Worm (Caenorhabditis elegans): ENCODE results near the gene syg-2.

syg-2 gene

DNA sequence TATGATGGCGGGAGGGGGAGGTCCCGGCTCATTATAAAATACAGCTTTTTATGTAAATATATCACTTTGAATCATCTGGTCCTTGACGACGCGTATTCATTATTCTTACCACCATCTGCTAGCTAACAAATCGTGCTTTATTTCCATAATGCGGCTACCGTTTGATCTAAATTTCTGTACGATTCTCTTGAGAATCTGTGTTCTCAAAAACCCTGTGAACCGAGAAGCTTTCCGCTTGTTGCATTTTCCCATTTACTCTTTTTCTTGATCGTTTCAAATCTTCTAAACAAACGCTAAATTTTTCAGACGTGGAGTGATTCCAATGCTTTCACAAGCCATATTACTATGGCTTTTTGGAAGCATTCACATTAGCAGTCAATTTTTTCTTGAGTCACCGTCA is at the start of gene syg-2:
Gene syg-2, plus strand, starts transcription at position 301 of the 400 bp plus-strand sequence.
- TF ChIP-seq ekl-4 (GFP tag; IDR thresholded peaks at IDR 0.05) (no peak), hmg-20 (GFP tag; IDR thresholded peaks at IDR 0.05) (no peak), F57A8.1 (GFP tag; optimal IDR thresholded peaks at IDR 0.05) (no peak), repo-1 (tag; optimal IDR thresholded peaks at IDR 0.05) (no peak), xnd-1 (tag; optimal IDR thresholded peaks at IDR 0.05) (no peak)

DNA sequence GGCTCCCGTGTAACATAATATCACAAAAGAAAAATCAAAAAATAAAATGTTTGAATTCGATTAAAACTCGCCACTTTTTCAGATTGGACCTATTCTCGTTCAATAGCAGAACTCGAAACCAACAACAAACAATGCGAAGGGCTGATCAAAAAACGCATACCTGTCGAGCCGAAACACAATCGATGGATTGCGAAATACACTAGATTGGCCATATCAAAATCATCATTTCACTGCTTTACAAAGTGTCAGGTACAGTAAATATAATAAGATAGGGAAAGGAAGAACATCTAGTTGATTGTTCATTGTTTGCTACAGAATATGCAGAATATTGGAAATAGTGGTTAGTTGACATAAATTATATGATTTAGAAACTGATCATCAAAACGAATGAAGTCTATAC is 47.0 kb upstream of the syg-2 start:
- TF ChIP-seq pha-4 (tag; optimal IDR thresholded peaks at IDR 0.05) (no peak), cebp-1 (GFP tag; IDR thresholded peaks at IDR 0.05) (peak; percentile 59; the same call in 1 of the 2 replicates), cebp-1 (tag; optimal IDR thresholded peaks at IDR 0.05) (peak; percentile 91)

DNA sequence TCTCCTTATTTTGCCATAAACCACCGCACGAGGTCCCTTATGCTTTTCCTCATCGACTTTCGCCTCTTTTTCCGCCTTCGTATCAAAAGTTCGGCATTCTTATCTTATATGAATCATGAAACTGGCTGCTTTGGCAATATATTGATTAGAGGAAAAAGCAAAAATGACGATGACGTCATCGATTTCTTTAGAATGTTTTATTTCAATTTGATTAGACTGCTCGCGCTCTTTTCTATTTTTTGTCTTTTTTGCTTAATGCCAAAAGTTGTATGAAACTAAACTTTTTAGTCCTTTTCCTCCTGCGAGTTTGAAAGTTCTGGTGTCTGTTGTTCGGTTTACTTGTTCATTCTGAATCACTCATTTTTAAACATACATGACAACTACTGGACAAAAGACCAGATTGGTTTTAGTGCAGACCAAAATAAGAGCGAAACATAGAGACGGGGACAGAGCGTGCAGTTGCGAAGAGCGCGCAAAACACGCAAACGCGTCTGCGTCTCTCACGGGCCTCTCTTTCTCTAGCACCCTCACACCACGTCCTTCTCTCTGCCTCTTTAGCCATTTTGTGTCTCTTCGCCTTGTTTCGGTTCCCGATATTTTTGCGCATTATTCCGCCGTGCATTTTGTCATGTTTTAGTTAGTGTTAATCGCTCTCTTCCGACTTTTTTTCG is 44.5 kb upstream of the syg-2 start:
- TF ChIP-seq lin-26 (GFP tag; IDR thresholded peaks at IDR 0.05), result no peak
- TF ChIP-seq dox-1 (GFP tag; IDR thresholded peaks at IDR 0.05), result peak; percentile 29; the same call in 1 of the 2 replicates
- no peak for TF ChIP-seq hmg-20 (GFP tag; IDR thresholded peaks at IDR 0.05)
- no peak for TF ChIP-seq nfyb-1 (GFP tag; IDR thresholded peaks at IDR 0.05)
- TF ChIP-seq egl-44 (GFP tag; IDR thresholded peaks at IDR 0.05), result no peak
- TF ChIP-seq hlh-12 (tag; optimal IDR thresholded peaks at IDR 0.05), result no peak
- peak; percentile 62 for TF ChIP-seq zfh-2 (GFP tag; conservative IDR thresholded peaks at IDR 0.05)
- TF ChIP-seq athp-1 (tag; optimal IDR thresholded peaks at IDR 0.05), result no peak
- no peak for TF ChIP-seq let-607 (tag; optimal IDR thresholded peaks at IDR 0.05)
- TF ChIP-seq mxl-1 (tag; optimal IDR thresholded peaks at IDR 0.05), result no peak
- TF ChIP-seq lin-40 (tag; optimal IDR thresholded peaks at IDR 0.05), result peak; percentile 7
- TF ChIP-seq him-1 (tag; optimal IDR thresholded peaks at IDR 0.05), result no peak
- peak in 1 of 3 experiments; percentile 32 for TF ChIP-seq lin-35 (GFP tag; optimal IDR thresholded peaks at IDR 0.05)
- TF ChIP-seq ceh-100 (GFP tag; IDR thresholded peaks at IDR 0.05), result no peak
- no peak for TF ChIP-seq ceh-91 (GFP tag; IDR thresholded peaks at IDR 0.05)
- no peak for TF ChIP-seq F39B2.1 (GFP tag; IDR thresholded peaks at IDR 0.05)
- no peak for TF ChIP-seq ztf-6 (GFP tag; IDR thresholded peaks at IDR 0.05)
- TF ChIP-seq attf-6 (GFP tag; IDR thresholded peaks at IDR 0.05), result no peak
- TF ChIP-seq nfya-2 (GFP tag; IDR thresholded peaks at IDR 0.05), result no peak
- no peak for TF ChIP-seq aptf-3 (GFP tag; IDR thresholded peaks at IDR 0.05)
- TF ChIP-seq tbx-9 (tag; optimal IDR thresholded peaks at IDR 0.05; ENCODE audit: borderline replicate concordance), result no peak
- TF ChIP-seq mel-28 (tag; optimal IDR thresholded peaks at IDR 0.05; ENCODE audit: borderline replicate concordance), result no peak
- no peak for TF ChIP-seq madf-3 (GFP tag; IDR thresholded peaks at IDR 0.05)
- TF ChIP-seq ztf-22 (GFP tag; optimal IDR thresholded peaks at IDR 0.05), result no peak
- TF ChIP-seq lsl-1 (GFP tag; optimal IDR thresholded peaks at IDR 0.05), result no peak
- no peak for TF ChIP-seq ceh-40 (GFP tag; IDR thresholded peaks at IDR 0.05)
- no peak for TF ChIP-seq ztf-26 (tag; optimal IDR thresholded peaks at IDR 0.05)
- TF ChIP-seq ztf-28 (GFP tag; IDR thresholded peaks at IDR 0.05), result no peak
- TF ChIP-seq F33H1.4 (GFP tag; IDR thresholded peaks at IDR 0.05), result no peak
- TF ChIP-seq hsf-1 (GFP tag; IDR thresholded peaks at IDR 0.05), result no peak
- TF ChIP-seq ekl-4 (GFP tag; IDR thresholded peaks at IDR 0.05), result 0 out of 2 replicates have a peak, but pooled peaks have one; percentile 30
- no peak for TF ChIP-seq sptf-2 (GFP tag; optimal IDR thresholded peaks at IDR 0.05)
- TF ChIP-seq ceh-27 (GFP tag; optimal IDR thresholded peaks at IDR 0.05), result peak; percentile 22
- TF ChIP-seq unc-130 (GFP tag; optimal IDR thresholded peaks at IDR 0.05), result no peak
- no peak for TF ChIP-seq T26A5.8 (tag; optimal IDR thresholded peaks at IDR 0.05)
- TF ChIP-seq Y53G8AR.9 (GFP tag; conservative IDR thresholded peaks at IDR 0.05), result no peak
- TF ChIP-seq atf-7 (tag; optimal IDR thresholded peaks at IDR 0.05), result peak; percentile 77
- no peak for TF ChIP-seq T07F8.4 (tag; optimal IDR thresholded peaks at IDR 0.05)
- TF ChIP-seq hmg-1.2 (GFP tag; IDR thresholded peaks at IDR 0.05), result peak; percentile 89; the same call in 1 of the 2 replicates

Measured in whole organism, young adult.